Fruit fly (Drosophila melanogaster): ENCODE results near the gene OdsH.

Gene OdsH

DNA sequence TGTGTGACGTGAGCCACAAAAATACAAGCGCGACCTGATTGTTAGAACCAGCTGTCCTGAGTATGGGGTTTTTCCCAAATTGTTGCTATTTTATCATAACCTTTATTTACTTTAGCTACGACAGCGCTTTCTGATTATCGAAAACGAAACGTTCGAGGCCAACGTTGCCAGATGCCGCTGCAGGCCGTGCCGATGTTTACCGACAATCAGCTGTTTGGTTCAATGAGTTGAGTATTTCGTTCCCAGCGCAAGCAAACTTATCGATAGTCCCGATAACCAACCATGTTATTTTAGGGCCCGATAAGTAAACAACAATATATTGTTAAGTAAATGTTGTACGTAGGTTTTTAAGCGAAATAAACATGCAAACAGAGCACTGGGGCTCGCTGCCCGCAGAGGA is 59.4 kb downstream of the OdsH start, which contains the start of the genes CG15814 and Spt7 (continued):
- TF ChIP-seq CG4424 (GFP tag; optimal IDR thresholded peaks at IDR 0.05) (no peak), nerfin-1 (tag; optimal IDR thresholded peaks at IDR 0.05) (peak; percentile 34), CG7786 (GFP tag; optimal IDR thresholded peaks at IDR 0.05) (peak; percentile 40), CG3995 (GFP tag; optimal IDR thresholded peaks at IDR 0.05) (peak; percentile 61), pb (GFP tag; optimal IDR thresholded peaks at IDR 0.05) (no peak), CG34422 (GFP tag; IDR thresholded peaks at IDR 0.05) (peak; percentile 61; the same call in 2 of the 3 replicates), NC2β (GFP tag; optimal IDR thresholded peaks at IDR 0.05) (peak; percentile 40), CG1233 (GFP tag; optimal IDR thresholded peaks at IDR 0.05) (peak; percentile 2), Stat92E (GFP tag; optimal IDR thresholded peaks at IDR 0.05) (no peak), CG2116 (GFP tag; optimal IDR thresholded peaks at IDR 0.05) (peak; percentile 83), bab2 (GFP tag; optimal IDR thresholded peaks at IDR 0.05) (peak; percentile 44), CG18599 (GFP tag; optimal IDR thresholded peaks at IDR 0.05) (peak; percentile 50), zf30C (GFP tag; optimal IDR thresholded peaks at IDR 0.05) (no peak), CG13296 (GFP tag; optimal IDR thresholded peaks at IDR 0.05) (peak; percentile 48), Nf-YA (GFP tag; IDR thresholded peaks at IDR 0.05) (no peak), ems (GFP tag; optimal IDR thresholded peaks at IDR 0.05) (peak; percentile 30), BtbVII (GFP tag; optimal IDR thresholded peaks at IDR 0.05) (peak; percentile 3), ken (GFP tag; IDR thresholded peaks at IDR 0.05) (no peak), Xrp1 (GFP tag; IDR thresholded peaks at IDR 0.05) (0 out of 2 replicates have a peak, but pooled peaks have one; percentile 24), Lhr (GFP tag; optimal IDR thresholded peaks at IDR 0.05) (peak; percentile 34), chinmo (GFP tag; IDR thresholded peaks at IDR 0.05; ENCODE audit: partially characterized antibody) (peak; percentile 94), exex (tag; optimal IDR thresholded peaks at IDR 0.05) (no peak), her (GFP tag; optimal IDR thresholded peaks at IDR 0.05) (peak; percentile 53), CG7745 (tag; optimal IDR thresholded peaks at IDR 0.05) (no peak), insv (GFP tag; optimal IDR thresholded peaks at IDR 0.05) (peak in 1 of 2 experiments; percentile 55), slp2 (GFP tag; optimal IDR thresholded peaks at IDR 0.05) (peak; percentile 26), lilli (GFP tag; optimal IDR thresholded peaks at IDR 0.05) (peak; percentile 16), mld (GFP tag; IDR thresholded peaks at IDR 0.05; ENCODE audit: partially characterized antibody) (peak; percentile 82), CG17186 (GFP tag; optimal IDR thresholded peaks at IDR 0.05) (peak; percentile 83), fu2 (GFP tag; optimal IDR thresholded peaks at IDR 0.05) (peak; percentile 5), Abd-B (GFP tag; optimal IDR thresholded peaks at IDR 0.05) (peak; percentile 24), trem (tag; optimal IDR thresholded peaks at IDR 0.05) (peak; percentile 81), CG9797 (GFP tag; optimal IDR thresholded peaks at IDR 0.05) (peak; percentile 54), vfl (GFP tag; optimal IDR thresholded peaks at IDR 0.05) (peak; percentile 48), MBD-R2 (GFP tag; IDR thresholded peaks at IDR 0.05) (peak; percentile 96), CG16813 (GFP tag; IDR thresholded peaks at IDR 0.05; ENCODE audit: partially characterized antibody) (peak; percentile 84), H2.0 (GFP tag; IDR thresholded peaks at IDR 0.05) (no peak), unpg (GFP tag; optimal IDR thresholded peaks at IDR 0.05) (peak; percentile 13), B-H2 (GFP tag; optimal IDR thresholded peaks at IDR 0.05) (peak; percentile 23), ara (GFP tag; IDR thresholded peaks at IDR 0.05) (0 out of 2 replicates have a peak, but pooled peaks have one; percentile 24), CG18764 (GFP tag; optimal IDR thresholded peaks at IDR 0.05) (peak; percentile 15), tx (GFP tag; optimal IDR thresholded peaks at IDR 0.05) (peak; percentile 15), ewg (GFP tag; optimal IDR thresholded peaks at IDR 0.05) (peak; percentile 26), repo (GFP tag; optimal IDR thresholded peaks at IDR 0.05) (peak; percentile 6), ATbp (GFP tag; optimal IDR thresholded peaks at IDR 0.05) (peak; percentile 19), CG17829 (tag; optimal IDR thresholded peaks at IDR 0.05) (peak; percentile 62), CG43689 (GFP tag; IDR thresholded peaks at IDR 0.05) (no peak), emc (GFP tag; optimal IDR thresholded peaks at IDR 0.05) (no peak), chif (GFP tag; optimal IDR thresholded peaks at IDR 0.05) (peak in 1 of 2 experiments; percentile 35), CG18262 (tag; optimal IDR thresholded peaks at IDR 0.05) (peak; percentile 6)
